Worm (Caenorhabditis elegans): ENCODE results near the gene ZK809.9.

Gene ZK809.9

DNA sequence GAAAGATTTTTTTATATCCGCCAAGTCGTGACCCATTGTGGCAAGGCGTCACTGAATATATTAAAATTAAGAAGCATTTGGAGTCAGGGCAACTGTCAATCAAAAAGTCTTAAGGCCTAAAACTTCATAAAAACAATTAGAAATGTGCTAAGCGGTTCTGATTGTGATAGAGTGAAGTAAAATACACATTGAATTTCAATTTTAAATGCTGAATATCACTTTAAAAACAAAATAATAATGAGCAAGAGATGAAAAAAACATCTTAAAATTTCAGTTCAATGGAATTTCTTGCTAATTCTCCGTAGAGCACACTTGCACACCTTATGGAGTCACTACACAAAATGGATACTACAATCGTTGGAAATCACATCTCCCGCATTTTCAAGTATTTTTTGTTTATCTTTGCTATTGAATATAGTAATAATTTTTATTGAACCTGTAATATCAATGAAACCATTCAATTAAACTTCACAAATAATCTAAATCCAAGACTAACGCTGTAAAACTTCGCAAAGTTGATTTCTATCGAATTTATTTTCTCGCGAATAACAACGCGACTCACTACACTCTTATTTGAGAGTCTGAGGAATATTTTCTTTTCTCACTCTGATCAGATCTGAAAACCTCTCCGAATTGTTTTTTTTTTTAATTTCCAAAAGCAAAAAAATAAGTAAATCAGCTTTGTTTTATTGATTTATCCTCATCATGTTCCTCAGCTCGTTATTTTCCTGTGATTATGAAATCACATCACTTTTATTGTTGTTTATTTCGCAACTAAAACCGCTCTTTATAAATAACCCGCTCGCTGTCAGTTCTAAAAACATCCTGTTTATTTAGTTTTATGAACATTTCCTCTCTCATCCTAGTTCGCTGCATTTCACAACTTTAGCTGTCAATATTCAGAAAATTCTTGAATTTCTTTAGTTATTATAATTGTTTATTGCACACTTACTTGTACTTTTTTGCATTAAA lies 29.4 kb upstream of the ZK809.9 start, which contains the start of gene mars-1 (continued):
- TF ChIP-seq lir-3 (tag; optimal IDR thresholded peaks at IDR 0.05; ENCODE audit: poor library complexity) (peak; percentile 76), unc-86 (tag; optimal IDR thresholded peaks at IDR 0.05) (peak; percentile 56), pax-3 (tag; optimal IDR thresholded peaks at IDR 0.05) (peak; percentile 81), lsy-2 (tag; optimal IDR thresholded peaks at IDR 0.05) (peak; percentile 65 to 88), F16B12.6 (tag; optimal IDR thresholded peaks at IDR 0.05) (peak; percentile 19), aha-1 (tag; optimal IDR thresholded peaks at IDR 0.05) (no peak), tlp-1 (tag; optimal IDR thresholded peaks at IDR 0.05) (no peak), efl-3 (GFP tag; optimal IDR thresholded peaks at IDR 0.05) (no peak), swsn-7 (tag; optimal IDR thresholded peaks at IDR 0.05) (peak; percentile 63), mep-1 (tag; optimal IDR thresholded peaks at IDR 0.05) (peak; percentile 84), grh-1 (GFP tag; IDR thresholded peaks at IDR 0.05) (no peak; the same call in 1 of the 2 replicates), irx-1 (tag; optimal IDR thresholded peaks at IDR 0.05) (peak; percentile 64), hlh-4 (tag; optimal IDR thresholded peaks at IDR 0.05) (no peak), fkh-8 (tag; optimal IDR thresholded peaks at IDR 0.05) (peak; percentile 86), unc-30 (tag; optimal IDR thresholded peaks at IDR 0.05) (no peak), vab-15 (tag; optimal IDR thresholded peaks at IDR 0.05) (peak; percentile 80), nhr-76 (tag; optimal IDR thresholded peaks at IDR 0.05) (no peak), nhr-71 (tag; optimal IDR thresholded peaks at IDR 0.05) (peak; percentile 89), tbx-2 (tag; optimal IDR thresholded peaks at IDR 0.05) (peak; percentile 73), mef-2 (tag; optimal IDR thresholded peaks at IDR 0.05) (no peak), ceh-82 (tag; optimal IDR thresholded peaks at IDR 0.05) (peak; percentile 12 to 53 (median 49)), ztf-4 (tag; optimal IDR thresholded peaks at IDR 0.05) (peak; percentile 4), nhr-19 (GFP tag; conservative IDR thresholded peaks at IDR 0.05) (peak; percentile 51), mab-9 (GFP tag; IDR thresholded peaks at IDR 0.05) (no peak), nhr-20 (tag; optimal IDR thresholded peaks at IDR 0.05) (peak; percentile 86), ces-1 (GFP tag; optimal IDR thresholded peaks at IDR 0.05) (no peak), nhr-11 (tag; optimal IDR thresholded peaks at IDR 0.05) (no peak), ceh-63 (GFP tag; optimal IDR thresholded peaks at IDR 0.05) (peak; percentile 55), C16A3.4 (tag; optimal IDR thresholded peaks at IDR 0.05) (peak; percentile 89), isw-1 (GFP tag; IDR thresholded peaks at IDR 0.05) (peak; percentile 80), lin-14 (GFP tag; optimal IDR thresholded peaks at IDR 0.05) (peak; percentile 84), xbp-1 (tag; optimal IDR thresholded peaks at IDR 0.05) (peak; percentile 77), unc-98 (GFP tag; IDR thresholded peaks at IDR 0.05) (peak; percentile 7; the same call in 1 of the 2 replicates), hlh-17 (GFP tag; optimal IDR thresholded peaks at IDR 0.05; ENCODE audit: borderline replicate concordance) (no peak), egl-13 (tag; optimal IDR thresholded peaks at IDR 0.05) (peak; percentile 56), nhr-47 (tag; optimal IDR thresholded peaks at IDR 0.05) (peak; percentile 82), C34B4.2 (tag; optimal IDR thresholded peaks at IDR 0.05) (no peak), nhr-85 (tag) (peak; percentile 81), C04F5.9 (tag; optimal IDR thresholded peaks at IDR 0.05) (peak; percentile 62), ama-1 (optimal IDR thresholded peaks at IDR 0.05) (no peak), snu-23 (GFP tag; optimal IDR thresholded peaks at IDR 0.05) (peak; percentile 85), ceh-90 (tag; optimal IDR thresholded peaks at IDR 0.05) (peak; percentile 45), sox-4 (tag; optimal IDR thresholded peaks at IDR 0.05) (peak; percentile 40), elt-3 (tag; optimal IDR thresholded peaks at IDR 0.05) (peak in 1 of 6 experiments; percentile 14), ceh-88 (GFP tag; IDR thresholded peaks at IDR 0.05) (peak; percentile 60; the same call in 1 of the 2 replicates), fos-1 (tag; optimal IDR thresholded peaks at IDR 0.05) (no peak), efl-1 (optimal IDR thresholded peaks at IDR 0.05) (peak; percentile 70 to 72), efl-1 (GFP tag; optimal IDR thresholded peaks at IDR 0.05 in 1 of 2) (peak; percentile 58 to 89), nhr-77 (tag; optimal IDR thresholded peaks at IDR 0.05) (peak; percentile 74), lin-39 (tag; optimal IDR thresholded peaks at IDR 0.05) (no peak), hpl-2 (GFP tag; optimal IDR thresholded peaks at IDR 0.05) (peak; percentile 68), aly-2 (tag; optimal IDR thresholded peaks at IDR 0.05) (peak; percentile 55)

All from whole organism, L1 larva.